Worm (Caenorhabditis elegans) whole organism, late embryonic: ENCODE measurements around the gene Y67H2A.2.

Experiments used
- ama-1 ChIP-seq: fragments of 150-350 bp; optimal IDR thresholded peaks from 2 replicates; lab custom pipeline; 2014
- hlh-15 ChIP-seq: sonication (generic microtip); optimal IDR thresholded peaks from 2 replicates; lab custom pipeline; 2016; ENCODE audit warnings: missing genetic modification characterization, missing compliant biosample characterization
- nhr-11 ChIP-seq: fragments of 150-350 bp; optimal IDR thresholded peaks from 2 replicates; lab custom pipeline; 2014; ENCODE audit warnings: missing biosample characterization, missing genetic modification characterization
- rnt-1 ChIP-seq: sonication (generic microtip); optimal IDR thresholded peaks from 2 replicates; lab custom pipeline; 2016; ENCODE audit warnings: missing genetic modification characterization, missing compliant biosample characterization
- sox-2 ChIP-seq: fragments of 200-800 bp; sonication (Bioruptor generic); IDR thresholded peaks from 2 replicates; pipeline ENCODE4 v1.3.6; 2022; ENCODE audit warnings: missing genetic modification reagents, missing genetic modification characterization, missing compliant biosample characterization
- sox-4 ChIP-seq: sonication (generic microtip); optimal IDR thresholded peaks from 2 replicates; lab custom pipeline; 2017; ENCODE audit warnings: mild to moderate bottlenecking, missing genetic modification characterization, inconsistent platforms, missing compliant biosample characterization
- tbx-7 ChIP-seq: sonication (generic microtip); optimal IDR thresholded peaks from 2 replicates; lab custom pipeline; 2016; ENCODE audit warnings: missing genotype, missing genetic modification characterization, missing compliant biosample characterization
- ttx-3 ChIP-seq: sonication (generic microtip); optimal IDR thresholded peaks from 2 replicates; lab custom pipeline; 2016; ENCODE audit warnings: missing genetic modification reagents, missing genetic modification characterization, missing compliant biosample characterization
- unc-42 ChIP-seq: sonication (generic microtip); optimal IDR thresholded peaks from 2 replicates; lab custom pipeline; 2016; ENCODE audit warnings: missing genotype, missing genetic modification characterization, missing compliant biosample characterization
- unc-86 ChIP-seq: sonication (generic microtip); optimal IDR thresholded peaks from 2 replicates; lab custom pipeline; 2016; ENCODE audit warnings: missing genetic modification characterization, missing compliant biosample characterization

- TF ChIP-seq sox-2 (no peak), ttx-3 (tag; lab: Kevin White, UChicago) (no peak), rnt-1 (tag; lab: Kevin White, UChicago) (no peak), sox-4 (tag; lab: Kevin White, UChicago) (no peak), hlh-15 (tag; lab: Kevin White, UChicago) (no peak), ama-1 (lab: Kevin White, UChicago) (no peak), unc-86 (tag; lab: Kevin White, UChicago) (no peak), unc-42 (tag; lab: Kevin White, UChicago) (no peak), tbx-7 (tag; lab: Kevin White, UChicago) (no peak), nhr-11 (tag; lab: Kevin White, UChicago) (no peak)
These were observed 26.3 kb upstream of the Y67H2A.2 start, which contains the start of gene fat-2 for ce11 chrIV:13323823-13324359.
